Fruit fly (Drosophila melanogaster) Kc167 (cell line): ENCODE measurements around the gene CG5292.

ENCODE experiments used
- Myc ChIP-seq: fragments of >200 bp; optimal IDR thresholded peaks from 2 replicates; lab custom pipeline; 2017; ENCODE audit warnings: missing external identifiers
- Sin3A ChIP-seq: fragments of >200 bp; optimal IDR thresholded peaks from 2 replicates; lab custom pipeline; 2018; ENCODE audit warnings: missing external identifiers
- h ChIP-seq: fragments of >200 bp; optimal IDR thresholded peaks from 3 replicates; lab custom pipeline; 2018; ENCODE audit warnings: missing external identifiers
- psq ChIP-seq: fragments of >200 bp; optimal IDR thresholded peaks from 2 replicates; lab custom pipeline; 2017; ENCODE audit warnings: missing external identifiers
- ttk ChIP-seq: sonication (Bioruptor generic); optimal IDR thresholded peaks from 2 replicates; lab custom pipeline; 2017; ENCODE audit warnings: missing external identifiers

DNA sequence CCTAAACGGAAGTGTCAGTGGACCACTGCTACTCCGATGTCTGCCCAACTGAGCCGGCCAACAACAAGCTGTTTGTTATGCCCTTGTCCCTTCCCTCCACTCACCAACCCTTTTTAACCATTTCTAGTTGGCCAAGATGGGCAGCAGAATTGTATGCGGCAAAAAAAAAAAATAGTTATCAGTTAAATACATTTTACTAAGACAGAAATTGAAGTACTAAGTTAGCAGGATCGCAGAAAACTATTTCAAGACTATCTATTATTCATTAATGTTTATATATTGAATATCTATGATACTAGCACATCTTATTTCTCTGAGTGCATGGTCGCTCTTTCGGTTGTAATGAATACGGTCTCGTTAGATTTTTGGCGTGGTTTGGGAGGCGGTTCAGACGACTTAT is 40.3 kb downstream of the CG5292 start:
- TF ChIP-seq ttk (lab: Kevin White, UChicago) (no peak), Myc (lab: Kevin White, UChicago) (no peak), psq (no peak), Sin3A (lab: Kevin White, UChicago) (no peak), h (no peak)
